Worm (Caenorhabditis elegans): ENCODE results near the gene C05D11.1.

Gene C05D11.1

DNA sequence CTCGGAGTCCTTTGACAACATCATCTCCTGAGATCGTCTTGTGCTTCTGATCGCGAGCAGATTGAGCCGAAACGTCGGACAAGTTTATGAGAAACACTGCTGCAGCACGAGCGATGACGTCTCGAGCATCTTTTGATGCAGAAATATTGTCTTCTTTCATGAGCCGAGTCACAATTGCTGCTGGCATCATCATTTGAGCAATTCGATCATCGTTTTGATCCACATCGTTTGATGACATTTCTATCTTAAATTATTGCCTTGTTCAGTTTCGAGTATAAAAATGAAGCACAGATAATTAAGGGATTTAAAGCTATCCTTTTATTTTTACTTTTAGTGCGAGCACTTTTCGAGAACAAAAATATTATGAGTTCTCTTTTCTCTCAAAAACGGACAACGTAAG is 26.2 kb downstream of the C05D11.1 start, which contains the start of gene T26A5.8:
T26A5.8 (minus strand) TSS at position 247 of the 400 bp plus-strand sequence.
- TF ChIP-seq K12H6.12 (tag; optimal IDR thresholded peaks at IDR 0.05), result no peak
- peak; percentile 41 for TF ChIP-seq snpc-1.3 (tag; optimal IDR thresholded peaks at IDR 0.05; ENCODE audit: insufficient read depth)
- 0 out of 2 replicates have a peak, but pooled peaks have one; percentile 12 for TF ChIP-seq Y95B8A.8 (GFP tag; IDR thresholded peaks at IDR 0.05)
- no peak for TF ChIP-seq let-526 (GFP tag; IDR thresholded peaks at IDR 0.05)
- no peak; the same call in 1 of the 2 replicates for TF ChIP-seq pbrm-1 (GFP tag; IDR thresholded peaks at IDR 0.05)
- no peak for TF ChIP-seq K11D2.4 (GFP tag; IDR thresholded peaks at IDR 0.05)
- 0 out of 2 replicates have a peak, but pooled peaks have one; percentile 22 for TF ChIP-seq zfh-2 (GFP tag; conservative IDR thresholded peaks at IDR 0.05)
- TF ChIP-seq F52B5.7 (tag; optimal IDR thresholded peaks at IDR 0.05), result peak; percentile 73
- no peak for TF ChIP-seq rcor-1 (GFP tag; IDR thresholded peaks at IDR 0.05)
- TF ChIP-seq lsl-1 (GFP tag; optimal IDR thresholded peaks at IDR 0.05), result peak; percentile 24
- TF ChIP-seq F55B11.4 (tag; optimal IDR thresholded peaks at IDR 0.05; ENCODE audit: borderline replicate concordance, insufficient read depth), result no peak
- peak; percentile 50 for TF ChIP-seq ztf-3 (GFP tag; optimal IDR thresholded peaks at IDR 0.05)
- TF ChIP-seq B0336.3 (GFP tag; IDR thresholded peaks at IDR 0.05), result peak; percentile 81
- peak; percentile 5 for TF ChIP-seq chd-7 (tag; optimal IDR thresholded peaks at IDR 0.05)
- peak; percentile 56 for TF ChIP-seq nfyb-1 (GFP tag; IDR thresholded peaks at IDR 0.05)
- TF ChIP-seq F10E7.11 (tag; optimal IDR thresholded peaks at IDR 0.05), result peak; percentile 68
- TF ChIP-seq gei-17 (GFP tag; optimal IDR thresholded peaks at IDR 0.05), result no peak
- TF ChIP-seq hsf-1 (GFP tag; IDR thresholded peaks at IDR 0.05), result peak; percentile 73
- TF ChIP-seq ekl-4 (GFP tag; IDR thresholded peaks at IDR 0.05), result peak; percentile 88
- no peak for TF ChIP-seq madf-8 (GFP tag; conservative IDR thresholded peaks at IDR 0.05)
- TF ChIP-seq let-607 (tag; optimal IDR thresholded peaks at IDR 0.05), result peak in 1 of 2 experiments; percentile 24
- TF ChIP-seq snpc-4 (GFP tag; optimal IDR thresholded peaks at IDR 0.05), result no peak
- peak in 2 of 4 experiments; percentile 10 to 19 for TF ChIP-seq snpc-4 (tag; optimal IDR thresholded peaks at IDR 0.05)
- 0 out of 2 replicates have a peak, but pooled peaks have one; percentile 56 for TF ChIP-seq lin-26 (GFP tag; IDR thresholded peaks at IDR 0.05)
- no peak for TF ChIP-seq attf-3 (GFP tag; conservative IDR thresholded peaks at IDR 0.05)
- TF ChIP-seq Y56A3A.18 (GFP tag; IDR thresholded peaks at IDR 0.05), result peak; percentile 36; the same call in 1 of the 2 replicates
- TF ChIP-seq tbp1 (GFP tag; optimal IDR thresholded peaks at IDR 0.05), result peak; percentile 23
- no peak for TF ChIP-seq lir-1 (GFP tag; conservative IDR thresholded peaks at IDR 0.05)
- TF ChIP-seq Y53F4B.3 (GFP tag; IDR thresholded peaks at IDR 0.05), result no peak
- TF ChIP-seq Y79H2A.3 (GFP tag; conservative IDR thresholded peaks at IDR 0.05), result 0 out of 2 replicates have a peak, but pooled peaks have one; percentile 45
- peak; percentile 77 for TF ChIP-seq Y53G8AR.9 (GFP tag; conservative IDR thresholded peaks at IDR 0.05)
- TF ChIP-seq hrde-1 (tag; optimal IDR thresholded peaks at IDR 0.05; ENCODE audit: borderline replicate concordance), result peak; percentile 82
- TF ChIP-seq lin-40 (tag; optimal IDR thresholded peaks at IDR 0.05), result peak; percentile 39
- no peak for TF ChIP-seq nfya-2 (GFP tag; IDR thresholded peaks at IDR 0.05)
- peak; percentile 1 for TF ChIP-seq ZK185.1 (tag; optimal IDR thresholded peaks at IDR 0.05; ENCODE audit: poor library complexity, severe bottlenecking)
- peak; percentile 74; the same call in 1 of the 2 replicates for TF ChIP-seq madf-3 (GFP tag; IDR thresholded peaks at IDR 0.05)
- no peak for TF ChIP-seq F57C9.4 (tag; optimal IDR thresholded peaks at IDR 0.05)
- no peak for TF ChIP-seq ccch-3 (GFP tag; optimal IDR thresholded peaks at IDR 0.05)
- peak; percentile 75 for TF ChIP-seq athp-1 (tag; optimal IDR thresholded peaks at IDR 0.05)
- TF ChIP-seq lin-54 (GFP tag; optimal IDR thresholded peaks at IDR 0.05), result peak; percentile 63
- TF ChIP-seq unc-130 (GFP tag; optimal IDR thresholded peaks at IDR 0.05), result peak; percentile 22
- TF ChIP-seq attf-6 (GFP tag; IDR thresholded peaks at IDR 0.05), result peak; percentile 31; the same call in 1 of the 2 replicates
- no peak for TF ChIP-seq cebp-1 (GFP tag; IDR thresholded peaks at IDR 0.05)
- TF ChIP-seq cebp-1 (tag; optimal IDR thresholded peaks at IDR 0.05), result peak; percentile 26
- 0 out of 2 replicates have a peak, but pooled peaks have one; percentile 22 for TF ChIP-seq nhr-120 (GFP tag; IDR thresholded peaks at IDR 0.05)
- TF ChIP-seq C06A6.2 (GFP tag; conservative IDR thresholded peaks at IDR 0.05), result no peak
- no peak for TF ChIP-seq nhr-179 (tag; optimal IDR thresholded peaks at IDR 0.05)

All from whole organism, young adult.